Fruit fly (Drosophila melanogaster): ENCODE results near the gene GstD3.

DNA sequence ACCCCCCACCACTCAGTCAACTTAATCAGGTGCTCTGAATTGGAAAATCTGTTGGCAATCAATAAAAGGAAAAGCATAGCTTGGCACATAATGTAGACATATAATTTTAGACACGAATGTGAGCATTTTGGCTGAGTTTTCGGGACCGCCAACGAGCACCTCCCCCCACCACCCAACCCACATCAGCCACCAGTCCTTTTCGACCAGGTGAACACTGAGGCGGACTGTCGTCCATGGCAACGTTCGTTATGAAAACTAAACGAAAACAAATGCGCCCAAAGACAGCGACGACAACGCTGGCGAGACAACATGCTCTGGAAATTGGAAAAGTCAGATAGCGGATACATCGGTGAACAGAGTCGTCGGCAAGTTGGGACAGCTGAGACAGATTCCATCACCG, 10.2 kb downstream of the GstD3 start, which contains the start of gene GstD11:
- TF ChIP-seq bowl (GFP tag; IDR thresholded peaks at IDR 0.05) (no peak), CG1602 (GFP tag; optimal IDR thresholded peaks at IDR 0.05) (no peak), H2.0 (GFP tag; IDR thresholded peaks at IDR 0.05) (no peak), Hand (GFP tag; optimal IDR thresholded peaks at IDR 0.05) (no peak)
